Fruit fly (Drosophila melanogaster) whole organism, embryonic: ENCODE measurements around the gene CG7298.

Source experiments
- Blimp-1 ChIP-seq: fragments of 200-800 bp; sonication (Bioruptor generic); optimal IDR thresholded peaks from 3 replicates; lab custom pipeline; 2018; ENCODE audit warnings: missing biosample characterization, missing genetic modification characterization, mild to moderate bottlenecking, moderate library complexity, missing genetic modification reagents
- CG11504 ChIP-seq: fragments of 200-800 bp; sonication (Bioruptor generic); optimal IDR thresholded peaks from 3 replicates; lab custom pipeline; 2019; ENCODE audit warnings: missing biosample characterization, mild to moderate bottlenecking, missing genetic modification characterization, moderate library complexity
- CG12236 ChIP-seq: fragments of 200-800 bp; sonication (Bioruptor generic); optimal IDR thresholded peaks from 2 replicates; lab custom pipeline; 2016; ENCODE audit warnings: missing biosample characterization, missing genetic modification characterization
- CG12391 ChIP-seq: fragments of 200-800 bp; sonication (Bioruptor generic); optimal IDR thresholded peaks from 3 replicates; lab custom pipeline; 2018; ENCODE audit warnings: missing biosample characterization, mild to moderate bottlenecking, missing genetic modification characterization, moderate library complexity
- CG13296 ChIP-seq: fragments of 200-800 bp; sonication (Bioruptor generic); optimal IDR thresholded peaks from 3 replicates; lab custom pipeline; 2018; ENCODE audit warnings: missing biosample characterization, mild to moderate bottlenecking, missing genetic modification characterization
- CG15269 ChIP-seq: fragments of 200-800 bp; sonication (Bioruptor generic); optimal IDR thresholded peaks from 2 replicates; lab custom pipeline; 2018; ENCODE audit warnings: missing biosample characterization, mild to moderate bottlenecking, missing genetic modification characterization, moderate library complexity
- CG2129 ChIP-seq: fragments of 200-800 bp; sonication (Bioruptor generic); IDR thresholded peaks from 2 replicates; pipeline ENCODE4 v1.3.6; 2022; ENCODE audit warnings: missing biosample characterization, missing genetic modification characterization; ENCODE audit not compliant: partially characterized antibody
- CG3163 ChIP-seq: fragments of 200-800 bp; sonication (Bioruptor generic); optimal IDR thresholded peaks from 3 replicates; lab custom pipeline; 2016; ENCODE audit warnings: missing biosample characterization, missing genetic modification characterization
- CG6254 ChIP-seq: fragments of 200-800 bp; sonication (Bioruptor generic); optimal IDR thresholded peaks from 3 replicates; lab custom pipeline; 2017; ENCODE audit warnings: mild to moderate bottlenecking, missing biosample characterization, missing genetic modification reagents, missing genetic modification characterization
- CG6813 ChIP-seq: fragments of 200-800 bp; sonication (Bioruptor generic); optimal IDR thresholded peaks from 2 replicates; lab custom pipeline; 2017; ENCODE audit warnings: missing biosample characterization, missing genetic modification characterization, mild to moderate bottlenecking, moderate library complexity, missing genetic modification reagents
- CG7928 ChIP-seq: fragments of 200-800 bp; sonication (Bioruptor generic); optimal IDR thresholded peaks from 2 replicates; lab custom pipeline; 2017; ENCODE audit warnings: missing biosample characterization, mild to moderate bottlenecking, missing genetic modification characterization
- CG8924 ChIP-seq: fragments of 200-800 bp; optimal IDR thresholded peaks from 3 replicates; lab custom pipeline; 2019; ENCODE audit warnings: missing biosample characterization, mild to moderate bottlenecking, missing genetic modification characterization, moderate library complexity
- D ChIP-seq, 2 experiments: fragments of 200-800 bp in 1 of 2; fragments of >200 bp in 1 of 2; sonication (Bioruptor generic) in 1 of 2; optimal IDR thresholded peaks; 2 replicates in 1 of 2; 3 replicates in 1 of 2; lab custom pipeline; 2017; ENCODE audit warnings: mild to moderate bottlenecking in 1 of 2, missing biosample characterization in 1 of 2, missing genetic modification characterization in 1 of 2, missing genetic modification reagents in 1 of 2
- Dad ChIP-seq: fragments of 200-800 bp; sonication (Bioruptor generic); optimal IDR thresholded peaks from 3 replicates; lab custom pipeline; 2016; ENCODE audit warnings: missing biosample characterization, missing genetic modification characterization
- Gsc ChIP-seq: fragments of 200-800 bp; sonication (Bioruptor generic); IDR thresholded peaks from 2 replicates; pipeline ENCODE4 v1.3.6; 2022; ENCODE audit warnings: missing biosample characterization, missing genetic modification characterization
- HLH54F ChIP-seq: fragments of 200-800 bp; sonication (Bioruptor generic); optimal IDR thresholded peaks from 3 replicates; lab custom pipeline; 2016; ENCODE audit warnings: missing biosample characterization, missing genetic modification characterization
- Hr78 ChIP-seq, 2 experiments: fragments of 200-800 bp in 1 of 2; fragments of >200 bp in 1 of 2; sonication (Bioruptor generic) in 1 of 2; optimal IDR thresholded peaks; 2 replicates each; lab custom pipeline; 2017 to 2019; ENCODE audit warnings: missing biosample characterization in 2 of 2, missing genetic modification characterization in 2 of 2, mild to moderate bottlenecking in 1 of 2, moderate library complexity in 1 of 2
- MTF-1 ChIP-seq: fragments of 200-800 bp; sonication (Bioruptor generic); optimal IDR thresholded peaks from 2 replicates; lab custom pipeline; 2018; ENCODE audit warnings: missing biosample characterization, mild to moderate bottlenecking, missing genetic modification characterization, borderline replicate concordance
- Oli ChIP-seq: fragments of 200-800 bp; sonication (Bioruptor generic); optimal IDR thresholded peaks from 2 replicates; lab custom pipeline; 2018; ENCODE audit warnings: missing biosample characterization, mild to moderate bottlenecking, missing genetic modification characterization, moderate library complexity
- Pdp1 ChIP-seq, 2 experiments: fragments of 200-800 bp; sonication (Bioruptor generic); optimal IDR thresholded peaks; 3 replicates each; lab custom pipeline; 2016; ENCODE audit warnings: missing biosample characterization in 2 of 2, missing genetic modification characterization in 2 of 2, mild to moderate bottlenecking in 1 of 2, moderate library complexity in 1 of 2
- Sry-δ ChIP-seq: fragments of 200-800 bp; sonication (Bioruptor generic); optimal IDR thresholded peaks from 2 replicates; lab custom pipeline; 2016; ENCODE audit warnings: missing biosample characterization, missing genetic modification characterization
- Trl ChIP-seq, 3 experiments: fragments of >200 bp in 2 of 3; fragments of 200-800 bp in 1 of 3; sonication (Bioruptor generic) in 1 of 3; optimal IDR thresholded peaks; 2 replicates in 1 of 3; 3 replicates in 2 of 3; lab custom pipeline; 2016 to 2017; ENCODE audit warnings: missing biosample characterization in 1 of 3, missing genetic modification characterization in 1 of 3
- ac ChIP-seq: fragments of 200-800 bp; sonication (Bioruptor generic); optimal IDR thresholded peaks from 3 replicates; lab custom pipeline; 2017; ENCODE audit warnings: missing biosample characterization, mild to moderate bottlenecking, missing genetic modification characterization
- amos ChIP-seq: fragments of 200-800 bp; sonication (Bioruptor generic); IDR thresholded peaks from 2 replicates; pipeline ENCODE4 v1.3.6; 2022; ENCODE audit warnings: missing biosample characterization, missing genetic modification characterization; ENCODE audit not compliant: partially characterized antibody
- bsh ChIP-seq, 2 experiments: fragments of 200-800 bp; sonication (Bioruptor generic); optimal IDR thresholded peaks; 2 replicates each; lab custom pipeline; 2017 to 2018; ENCODE audit warnings: mild to moderate bottlenecking in 2 of 2, missing biosample characterization in 2 of 2, missing genetic modification characterization in 2 of 2, moderate library complexity in 1 of 2
- chinmo ChIP-seq: fragments of 200-800 bp; sonication (Bioruptor generic); IDR thresholded peaks from 4 replicates; pipeline ENCODE4 v1.3.6; 2022; ENCODE audit warnings: missing biosample characterization, missing genetic modification characterization; ENCODE audit not compliant: partially characterized antibody
- croc ChIP-seq: fragments of 200-800 bp; sonication (Bioruptor generic); conservative IDR thresholded peaks from 3 replicates; pipeline ENCODE4 v1.3.6; 2022; ENCODE audit warnings: missing biosample characterization, missing genetic modification characterization
- dpn ChIP-seq, 2 experiments: fragments of 200-800 bp; sonication (Bioruptor generic); optimal IDR thresholded peaks; 3 replicates each; lab custom pipeline; 2016; ENCODE audit warnings: missing biosample characterization in 2 of 2, missing genetic modification characterization in 2 of 2
- eve ChIP-seq, 2 experiments: fragments of >200 bp; optimal IDR thresholded peaks; 2 replicates each; lab custom pipeline; 2017; ENCODE audit warnings: missing biosample characterization in 2 of 2, missing genetic modification characterization in 2 of 2
- ewg ChIP-seq: fragments of 200-800 bp; sonication (Bioruptor generic); optimal IDR thresholded peaks from 3 replicates; lab custom pipeline; 2017; ENCODE audit warnings: mild to moderate bottlenecking, missing biosample characterization, missing genetic modification reagents, missing genetic modification characterization
- exex ChIP-seq: fragments of 200-800 bp; sonication (Bioruptor generic); optimal IDR thresholded peaks from 4 replicates; lab custom pipeline; 2018; ENCODE audit warnings: missing biosample characterization, mild to moderate bottlenecking, missing genetic modification characterization, moderate library complexity
- gfzf ChIP-seq: fragments of 200-800 bp; sonication (Bioruptor generic); optimal IDR thresholded peaks from 2 replicates; lab custom pipeline; 2016; ENCODE audit warnings: missing biosample characterization, mild to moderate bottlenecking, missing genetic modification characterization, moderate library complexity
- grn ChIP-seq: fragments of 200-800 bp; sonication (Bioruptor generic); optimal IDR thresholded peaks from 3 replicates; lab custom pipeline; 2017; ENCODE audit warnings: missing biosample characterization, missing genetic modification characterization
- ken ChIP-seq: fragments of 200-800 bp; sonication (Bioruptor generic); IDR thresholded peaks from 3 replicates; pipeline ENCODE4 v1.3.6; 2022; ENCODE audit warnings: missing biosample characterization, missing genetic modification characterization
- luna ChIP-seq: fragments of 200-800 bp; sonication (Bioruptor generic); optimal IDR thresholded peaks from 2 replicates; lab custom pipeline; 2016; ENCODE audit warnings: missing biosample characterization, missing genetic modification characterization
- pnt ChIP-seq: fragments of 200-800 bp; sonication (Bioruptor generic); optimal IDR thresholded peaks from 3 replicates; lab custom pipeline; 2016; ENCODE audit warnings: missing biosample characterization, missing genetic modification characterization
- pzg ChIP-seq: fragments of 200-800 bp; sonication (Bioruptor generic); optimal IDR thresholded peaks from 3 replicates; lab custom pipeline; 2018; ENCODE audit warnings: missing biosample characterization, mild to moderate bottlenecking, missing genetic modification characterization, moderate library complexity
- rib ChIP-seq: fragments of 200-800 bp; sonication (Bioruptor generic); IDR thresholded peaks from 2 replicates; pipeline ENCODE4 v1.3.6; 2022; ENCODE audit warnings: missing biosample characterization, missing genetic modification characterization
- row ChIP-seq: fragments of 200-800 bp; sonication (Bioruptor generic); IDR thresholded peaks from 3 replicates; pipeline ENCODE4 v1.3.6; 2022; ENCODE audit warnings: missing biosample characterization, missing genetic modification characterization
- salm ChIP-seq: fragments of 200-800 bp; sonication (Bioruptor generic); optimal IDR thresholded peaks from 2 replicates; lab custom pipeline; 2018; ENCODE audit warnings: missing biosample characterization, mild to moderate bottlenecking, missing genetic modification characterization
- slp2 ChIP-seq: fragments of 200-800 bp; sonication (Bioruptor generic); optimal IDR thresholded peaks from 2 replicates; lab custom pipeline; 2016; ENCODE audit warnings: missing biosample characterization, missing genetic modification characterization
- sr ChIP-seq: fragments of 200-800 bp; sonication (Bioruptor generic); IDR thresholded peaks from 3 replicates; pipeline ENCODE4 v1.3.6; 2022; ENCODE audit warnings: missing biosample characterization, missing genetic modification characterization
- tin ChIP-seq: fragments of 200-800 bp; sonication (Bioruptor generic); optimal IDR thresholded peaks from 3 replicates; lab custom pipeline; 2016; ENCODE audit warnings: missing biosample characterization, missing genetic modification characterization
- tio ChIP-seq: fragments of 200-800 bp; sonication (Bioruptor generic); optimal IDR thresholded peaks from 2 replicates; lab custom pipeline; 2017; ENCODE audit warnings: missing biosample characterization, missing genetic modification characterization, inconsistent platforms
- toy ChIP-seq: fragments of 200-800 bp; sonication (Bioruptor generic); IDR thresholded peaks from 2 replicates; pipeline ENCODE4 v1.3.6; 2022; ENCODE audit warnings: missing biosample characterization, missing genetic modification characterization
- vvl ChIP-seq: fragments of 200-800 bp; sonication (Bioruptor generic); IDR thresholded peaks from 2 replicates; pipeline ENCODE4 v1.3.6; 2022; ENCODE audit warnings: missing biosample characterization, missing genetic modification characterization
- zen ChIP-seq: fragments of 200-800 bp; sonication (Bioruptor generic); optimal IDR thresholded peaks from 3 replicates; lab custom pipeline; 2018; ENCODE audit warnings: missing biosample characterization, mild to moderate bottlenecking, missing genetic modification characterization, moderate library complexity

The CG7298 gene

dm6 chr3L:20186294-20187020, 17.0 kb downstream of the CG7298 start (continued):
- TF ChIP-seq CG8924 (tag; lab: Kevin White, UChicago) (peak; percentile 8), Oli (tag; lab: Kevin White, UChicago) (peak; percentile 27), rib (GFP tag; lab: Robert Waterston, UW) (no peak), dpn (GFP tag; optimal IDR thresholded peaks at IDR 0.05; lab: Kevin White, UChicago) (no peak), gfzf (no peak), HLH54F (GFP tag; lab: Kevin White, UChicago) (no peak), CG3163 (peak; percentile 100), ken (GFP tag; lab: Robert Waterston, UW) (no peak), tio (GFP tag; lab: Kevin White, UChicago) (no peak), ewg (peak; percentile 44), bsh (GFP tag; optimal IDR thresholded peaks at IDR 0.05; lab: Kevin White, UChicago) (peak; percentile 12 to 58), Gsc (no peak), Dad (GFP tag; lab: Kevin White, UChicago) (no peak), luna (no peak), CG15269 (tag; lab: Kevin White, UChicago) (peak; percentile 40), row (GFP tag; lab: Robert Waterston, UW) (no peak), CG6254 (GFP tag; lab: Kevin White, UChicago) (peak; percentile 1), D (optimal IDR thresholded peaks at IDR 0.05; lab: Kevin White, UChicago) (no peak), D (GFP tag; optimal IDR thresholded peaks at IDR 0.05; lab: Kevin White, UChicago) (no peak), toy (no peak), CG11504 (tag; lab: Kevin White, UChicago) (peak; percentile 27), MTF-1 (GFP tag; lab: Kevin White, UChicago) (no peak), pzg (GFP tag; lab: Kevin White, UChicago) (peak; percentile 7), tin (GFP tag; lab: Kevin White, UChicago) (no peak), CG12236 (GFP tag; lab: Kevin White, UChicago) (no peak), CG12391 (tag; lab: Kevin White, UChicago) (no peak), CG7928 (no peak), CG2129 (GFP tag; lab: Robert Waterston, UW) (no peak), CG6813 (no peak), amos (no peak), zen (tag; lab: Kevin White, UChicago) (no peak), eve (GFP tag; optimal IDR thresholded peaks at IDR 0.05; lab: Kevin White, UChicago) (no peak), Sry-δ (GFP tag; lab: Kevin White, UChicago) (no peak), slp2 (GFP tag; lab: Kevin White, UChicago) (no peak), exex (no peak), CG13296 (GFP tag; lab: Kevin White, UChicago) (no peak), salm (tag; lab: Kevin White, UChicago) (no peak)

DNA sequence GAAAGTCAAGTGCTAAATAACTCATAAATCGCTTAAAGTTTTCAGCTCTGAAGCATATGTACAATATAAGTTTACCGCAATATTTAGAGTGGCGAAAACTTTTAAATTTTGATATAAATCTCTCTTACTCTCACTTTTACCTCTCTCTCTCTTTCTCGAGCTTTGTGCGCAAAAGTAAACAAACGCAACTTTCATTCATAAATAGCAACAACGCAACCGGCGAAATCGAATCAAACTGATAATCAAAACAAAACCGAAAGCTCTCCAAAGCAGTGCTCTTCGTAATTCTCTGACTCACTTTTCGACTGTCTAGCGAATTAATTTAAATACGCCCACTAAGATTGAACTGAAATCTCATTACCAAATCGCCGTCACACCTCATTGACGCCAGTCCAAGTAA, 17.6 kb downstream of the CG7298 start:
- TF ChIP-seq vvl (GFP tag; lab: Robert Waterston, UW) = peak; percentile 9; the same call in 1 of the 2 replicates
- peak; percentile 6 for TF ChIP-seq exex
- no peak for TF ChIP-seq ac (GFP tag; lab: Kevin White, UChicago)
- TF ChIP-seq pnt (GFP tag; lab: Kevin White, UChicago) = no peak
- TF ChIP-seq croc (GFP tag; lab: Robert Waterston, UW) = no peak
- TF ChIP-seq sr = 0 out of 3 replicates have a peak, but pooled peaks have one; percentile 27
- peak; percentile 35 to 58 for TF ChIP-seq Trl (optimal IDR thresholded peaks at IDR 0.05; lab: Kevin White, UChicago)
- no peak for TF ChIP-seq Trl (GFP tag; optimal IDR thresholded peaks at IDR 0.05; lab: Kevin White, UChicago)
- peak in 1 of 2 experiments; percentile 42 for TF ChIP-seq Pdp1 (GFP tag; optimal IDR thresholded peaks at IDR 0.05; lab: Kevin White, UChicago)
- TF ChIP-seq grn = peak; percentile 60
- peak; percentile 32 for TF ChIP-seq Blimp-1 (GFP tag; lab: Kevin White, UChicago)
- TF ChIP-seq Hr78 (GFP tag; optimal IDR thresholded peaks at IDR 0.05; lab: Kevin White, UChicago) = no peak
- TF ChIP-seq chinmo (GFP tag; lab: Robert Waterston, UW) = 0 out of 4 replicates have a peak, but pooled peaks have one; percentile 47
- TF ChIP-seq, all 482 proteins: peak for 8
